Fruit fly (Drosophila melanogaster) whole organism, embryonic: ENCODE results near the gene cindr.

Source experiments
- Abd-B ChIP-seq: fragments of 200-800 bp; sonication (Bioruptor generic); optimal IDR thresholded peaks from 2 replicates; lab custom pipeline; 2018; ENCODE audit warnings: missing biosample characterization, mild to moderate bottlenecking, missing genetic modification characterization, moderate library complexity
- Aef1 ChIP-seq: fragments of 200-800 bp; sonication (Bioruptor generic); IDR thresholded peaks from 3 replicates; pipeline ENCODE4 v1.3.6; 2022; ENCODE audit warnings: missing biosample characterization, missing genetic modification characterization
- CG11456 ChIP-seq: fragments of 200-800 bp; sonication (Bioruptor generic); IDR thresholded peaks from 3 replicates; pipeline ENCODE4 v1.3.6; 2022; ENCODE audit warnings: missing biosample characterization, missing genetic modification characterization
- CG11504 ChIP-seq: fragments of 200-800 bp; sonication (Bioruptor generic); optimal IDR thresholded peaks from 3 replicates; lab custom pipeline; 2019; ENCODE audit warnings: missing biosample characterization, mild to moderate bottlenecking, missing genetic modification characterization, moderate library complexity
- CG11696 ChIP-seq: fragments of 200-800 bp; sonication (Bioruptor generic); IDR thresholded peaks from 2 replicates; pipeline ENCODE4 v1.3.6; 2022; ENCODE audit warnings: missing biosample characterization, missing genetic modification characterization
- CG12155 ChIP-seq: fragments of 200-800 bp; sonication (Bioruptor generic); optimal IDR thresholded peaks from 3 replicates; lab custom pipeline; 2016; ENCODE audit warnings: missing biosample characterization, missing genetic modification characterization
- CG12769 ChIP-seq: fragments of 200-800 bp; sonication (Bioruptor generic); optimal IDR thresholded peaks from 2 replicates; lab custom pipeline; 2019; ENCODE audit warnings: missing biosample characterization, mild to moderate bottlenecking, missing genetic modification characterization, moderate library complexity
- CG14014 ChIP-seq: fragments of 200-800 bp; sonication (Bioruptor generic); IDR thresholded peaks from 2 replicates; pipeline ENCODE4 v1.3.6; 2022; ENCODE audit warnings: missing biosample characterization, missing genetic modification characterization
- CG14441 ChIP-seq: fragments of 200-800 bp; sonication (Bioruptor generic); IDR thresholded peaks from 2 replicates; pipeline ENCODE4 v1.3.6; 2022; ENCODE audit warnings: missing biosample characterization, missing genetic modification characterization
- CG15269 ChIP-seq: fragments of 200-800 bp; sonication (Bioruptor generic); optimal IDR thresholded peaks from 2 replicates; lab custom pipeline; 2018; ENCODE audit warnings: missing biosample characterization, mild to moderate bottlenecking, missing genetic modification characterization, moderate library complexity
- CG1603 ChIP-seq: fragments of 200-800 bp; sonication (Bioruptor generic); optimal IDR thresholded peaks from 2 replicates; lab custom pipeline; 2019; ENCODE audit warnings: missing biosample characterization, mild to moderate bottlenecking, missing genetic modification characterization, moderate library complexity
- CG17568 ChIP-seq: fragments of 200-800 bp; sonication (Bioruptor generic); optimal IDR thresholded peaks from 2 replicates; lab custom pipeline; 2018; ENCODE audit warnings: missing biosample characterization, mild to moderate bottlenecking, missing genetic modification characterization, moderate library complexity
- CG2199 ChIP-seq: fragments of 200-800 bp; sonication (Bioruptor generic); IDR thresholded peaks from 3 replicates; pipeline ENCODE4 v1.3.6; 2022; ENCODE audit warnings: missing biosample characterization, missing genetic modification characterization
- CG2678 ChIP-seq: fragments of 200-800 bp; sonication (Bioruptor generic); optimal IDR thresholded peaks from 3 replicates; lab custom pipeline; 2019; ENCODE audit warnings: missing biosample characterization, mild to moderate bottlenecking, missing genetic modification characterization, moderate library complexity
- CG2712 ChIP-seq: fragments of 200-800 bp; optimal IDR thresholded peaks from 3 replicates; lab custom pipeline; 2019; ENCODE audit warnings: missing biosample characterization, mild to moderate bottlenecking, missing genetic modification characterization, moderate library complexity
- CG4617 ChIP-seq: fragments of 200-800 bp; sonication (Bioruptor generic); optimal IDR thresholded peaks from 3 replicates; lab custom pipeline; 2016; ENCODE audit warnings: missing biosample characterization, missing genetic modification characterization, borderline replicate concordance
- CG7372 ChIP-seq: fragments of 200-800 bp; sonication (Bioruptor generic); IDR thresholded peaks from 2 replicates; pipeline ENCODE4 v1.3.6; 2022; ENCODE audit warnings: missing biosample characterization, missing genetic modification characterization
- CG7839 ChIP-seq: fragments of 200-800 bp; sonication (Bioruptor generic); optimal IDR thresholded peaks from 3 replicates; lab custom pipeline; 2018; ENCODE audit warnings: missing biosample characterization, mild to moderate bottlenecking, missing genetic modification characterization, moderate library complexity
- CG9215 ChIP-seq: fragments of 200-800 bp; sonication (Bioruptor generic); IDR thresholded peaks from 2 replicates; pipeline ENCODE4 v1.3.6; 2022; ENCODE audit warnings: missing biosample characterization, missing genetic modification characterization
- CoRest ChIP-seq: fragments of 200-800 bp; sonication (Bioruptor generic); optimal IDR thresholded peaks from 3 replicates; lab custom pipeline; 2018; ENCODE audit warnings: missing biosample characterization, mild to moderate bottlenecking, missing genetic modification characterization, moderate library complexity
- Dek ChIP-seq: fragments of 200-800 bp; sonication (Bioruptor generic); optimal IDR thresholded peaks from 3 replicates; lab custom pipeline; 2019; ENCODE audit warnings: missing biosample characterization, mild to moderate bottlenecking, missing genetic modification characterization, moderate library complexity
- Hmr ChIP-seq: fragments of 200-800 bp; sonication (Bioruptor generic); optimal IDR thresholded peaks from 3 replicates; lab custom pipeline; 2017; ENCODE audit warnings: mild to moderate bottlenecking, missing biosample characterization, missing genetic modification reagents, missing genetic modification characterization
- Hr39 ChIP-seq: fragments of >200 bp; optimal IDR thresholded peaks from 2 replicates; lab custom pipeline; 2017
- Hr51 ChIP-seq, 2 experiments: fragments of 200-800 bp; sonication (Bioruptor generic); optimal IDR thresholded peaks; 2 replicates in 1 of 2; 3 replicates in 1 of 2; lab custom pipeline; 2016 to 2018; ENCODE audit warnings: missing biosample characterization in 2 of 2, missing genetic modification characterization in 2 of 2, mild to moderate bottlenecking in 1 of 2, moderate library complexity in 1 of 2
- Lpt ChIP-seq: fragments of >200 bp; optimal IDR thresholded peaks from 2 replicates; lab custom pipeline; 2018; ENCODE audit warnings: missing biosample characterization, missing genetic modification characterization
- Med ChIP-seq: fragments of 200-800 bp; sonication (Bioruptor generic); peaks from one replicate; lab custom pipeline; 2016; ENCODE audit warnings: missing biosample characterization, missing genetic modification characterization, mild to moderate bottlenecking, inconsistent platforms, moderate library complexity
- Neu2 ChIP-seq: fragments of 200-800 bp; sonication (Bioruptor generic); optimal IDR thresholded peaks from 3 replicates; lab custom pipeline; 2016; ENCODE audit warnings: missing biosample characterization, missing genetic modification characterization, borderline replicate concordance
- Oaz ChIP-seq: fragments of 200-800 bp; sonication (Bioruptor generic); IDR thresholded peaks from 2 replicates; pipeline ENCODE4 v1.3.6; 2022; ENCODE audit warnings: missing biosample characterization, missing genetic modification characterization
- Sin3A ChIP-seq: fragments of >200 bp; optimal IDR thresholded peaks from 2 replicates; lab custom pipeline; 2018
- Ssrp ChIP-seq: fragments of 200-800 bp; sonication (Bioruptor generic); optimal IDR thresholded peaks from 2 replicates; lab custom pipeline; 2018; ENCODE audit warnings: missing biosample characterization, mild to moderate bottlenecking, missing genetic modification characterization, moderate library complexity
- TFAM ChIP-seq: fragments of 200-800 bp; sonication (Bioruptor generic); optimal IDR thresholded peaks from 2 replicates; lab custom pipeline; 2017; ENCODE audit warnings: missing biosample characterization, missing genetic modification characterization, inconsistent platforms
- Xbp1 ChIP-seq: fragments of 200-800 bp; sonication (Bioruptor generic); optimal IDR thresholded peaks from 3 replicates; lab custom pipeline; 2016; ENCODE audit warnings: missing biosample characterization, mild to moderate bottlenecking, missing genetic modification characterization
- ase ChIP-seq: fragments of 200-800 bp; sonication (Bioruptor generic); IDR thresholded peaks from 3 replicates; pipeline ENCODE4 v1.3.6; 2022; ENCODE audit warnings: missing biosample characterization, missing genetic modification characterization
- bsh ChIP-seq, 2 experiments: fragments of 200-800 bp; sonication (Bioruptor generic); optimal IDR thresholded peaks; 2 replicates each; lab custom pipeline; 2017 to 2018; ENCODE audit warnings: mild to moderate bottlenecking in 2 of 2, missing biosample characterization in 2 of 2, missing genetic modification characterization in 2 of 2, moderate library complexity in 1 of 2
- cg ChIP-seq: fragments of 200-800 bp; sonication (Bioruptor generic); optimal IDR thresholded peaks from 3 replicates; lab custom pipeline; 2019; ENCODE audit warnings: missing biosample characterization, mild to moderate bottlenecking, missing genetic modification characterization, moderate library complexity
- dmrt11E ChIP-seq: fragments of 200-800 bp; sonication (Bioruptor generic); optimal IDR thresholded peaks from 3 replicates; lab custom pipeline; 2018; ENCODE audit warnings: missing biosample characterization, mild to moderate bottlenecking, missing genetic modification characterization, moderate library complexity
- dmrt99B ChIP-seq: fragments of 200-800 bp; sonication (Bioruptor generic); optimal IDR thresholded peaks from 2 replicates; lab custom pipeline; 2018; ENCODE audit warnings: missing biosample characterization, mild to moderate bottlenecking, missing genetic modification characterization, moderate library complexity
- emc ChIP-seq: fragments of 200-800 bp; sonication (Bioruptor generic); optimal IDR thresholded peaks from 2 replicates; lab custom pipeline; 2016; ENCODE audit warnings: missing biosample characterization, missing genetic modification characterization
- fd64A ChIP-seq: fragments of 200-800 bp; sonication (Bioruptor generic); optimal IDR thresholded peaks from 3 replicates; lab custom pipeline; 2018; ENCODE audit warnings: missing biosample characterization, mild to moderate bottlenecking, missing genetic modification characterization
- fru ChIP-seq: fragments of >200 bp; optimal IDR thresholded peaks from 2 replicates; lab custom pipeline; 2017
- ftz-f1 ChIP-seq: fragments of 200-800 bp; sonication (Bioruptor generic); optimal IDR thresholded peaks from 2 replicates; lab custom pipeline; 2016; ENCODE audit warnings: missing biosample characterization, missing genetic modification characterization
- gem ChIP-seq: fragments of 200-800 bp; sonication (Bioruptor generic); optimal IDR thresholded peaks from 2 replicates; lab custom pipeline; 2019; ENCODE audit warnings: missing biosample characterization, mild to moderate bottlenecking, missing genetic modification characterization, moderate library complexity
- gsb-n ChIP-seq: fragments of 200-800 bp; sonication (Bioruptor generic); optimal IDR thresholded peaks from 3 replicates; lab custom pipeline; 2018; ENCODE audit warnings: missing biosample characterization, mild to moderate bottlenecking, missing genetic modification characterization
- nerfin-1 ChIP-seq: fragments of 200-800 bp; sonication (Bioruptor generic); optimal IDR thresholded peaks from 3 replicates; lab custom pipeline; 2019; ENCODE audit warnings: missing biosample characterization, mild to moderate bottlenecking, missing genetic modification characterization, moderate library complexity
- oc ChIP-seq: fragments of 200-800 bp; sonication (Bioruptor generic); optimal IDR thresholded peaks from 2 replicates; lab custom pipeline; 2018; ENCODE audit warnings: missing biosample characterization, mild to moderate bottlenecking, missing genetic modification characterization, moderate library complexity
- pzg ChIP-seq: fragments of 200-800 bp; sonication (Bioruptor generic); optimal IDR thresholded peaks from 3 replicates; lab custom pipeline; 2018; ENCODE audit warnings: missing biosample characterization, mild to moderate bottlenecking, missing genetic modification characterization, moderate library complexity
- repo ChIP-seq: fragments of 200-800 bp; sonication (Bioruptor generic); optimal IDR thresholded peaks from 2 replicates; lab custom pipeline; 2016; ENCODE audit warnings: missing biosample characterization, missing genetic modification characterization
- sima ChIP-seq: fragments of 200-800 bp; sonication (Bioruptor generic); optimal IDR thresholded peaks from 2 replicates; lab custom pipeline; 2016; ENCODE audit warnings: missing biosample characterization, missing genetic modification characterization
- sob ChIP-seq: fragments of 200-800 bp; sonication (Bioruptor generic); IDR thresholded peaks from 2 replicates; pipeline ENCODE4 v1.3.6; 2022; ENCODE audit warnings: missing biosample characterization, missing genetic modification characterization
- tgo ChIP-seq: fragments of 200-800 bp; sonication (Bioruptor generic); IDR thresholded peaks from 3 replicates; pipeline ENCODE4 v1.3.6; 2022; ENCODE audit warnings: missing biosample characterization, missing genetic modification characterization

Gene cindr

DNA sequence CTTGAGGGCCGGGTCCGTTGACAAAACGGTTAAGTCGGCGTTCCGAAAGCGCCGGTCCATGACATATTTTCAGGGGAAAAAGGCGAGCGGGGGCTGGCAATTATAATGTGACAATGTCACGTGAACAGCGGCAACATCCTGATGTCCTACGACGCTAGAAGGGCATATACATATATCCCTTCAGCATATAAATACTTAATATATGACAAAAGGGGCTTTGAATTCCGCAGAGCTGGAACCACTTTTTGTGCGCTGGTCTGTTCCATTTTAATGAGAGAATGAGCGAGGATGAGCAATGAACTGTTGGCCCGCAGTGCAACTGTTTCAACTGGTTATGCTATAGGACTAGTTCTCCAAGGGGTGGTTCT, 52.1 kb downstream of the cindr start (continued):
- no peak for TF ChIP-seq dmrt99B
- TF ChIP-seq repo (GFP tag; lab: Kevin White, UChicago) = no peak
- TF ChIP-seq Abd-B (GFP tag; lab: Kevin White, UChicago) = no peak
- TF ChIP-seq CG4617 (GFP tag; lab: Kevin White, UChicago) = no peak
- TF ChIP-seq CG2199 = no peak
- TF ChIP-seq Hmr (GFP tag; lab: Kevin White, UChicago) = no peak
- no peak for TF ChIP-seq CG11696
- peak; percentile 74 for TF ChIP-seq nerfin-1 (tag; lab: Kevin White, UChicago)

DNA sequence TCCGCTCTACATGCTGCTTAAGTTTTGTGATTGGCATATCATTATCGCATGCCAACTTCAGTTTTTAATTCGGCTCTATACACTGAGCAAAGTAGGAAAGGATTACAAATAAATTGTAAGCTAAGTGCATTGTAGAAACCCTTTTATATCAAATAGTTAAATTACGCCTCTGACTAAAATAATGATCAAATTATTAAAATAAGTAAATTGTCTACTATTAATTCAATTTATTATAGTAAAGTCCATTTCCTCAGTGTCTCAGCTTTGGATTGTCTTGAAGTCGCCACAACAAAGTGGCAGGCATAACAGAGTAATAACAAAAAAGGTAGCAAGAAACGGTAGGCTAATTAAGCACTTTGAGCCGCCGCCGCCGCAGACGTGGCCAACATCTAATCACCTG, 54.1 kb downstream of the cindr start:
- TF ChIP-seq Sin3A (lab: Kevin White, UChicago) (no peak), ftz-f1 (no peak), bsh (GFP tag; optimal IDR thresholded peaks at IDR 0.05; lab: Kevin White, UChicago) (peak in 1 of 2 experiments; percentile 6), sob (GFP tag; lab: Robert Waterston, UW) (peak; percentile 35; the same call in 1 of the 2 replicates), Lpt (GFP tag; lab: Kevin White, UChicago) (no peak), tgo (GFP tag; lab: Robert Waterston, UW) (peak; percentile 36; the same call in 1 of the 3 replicates), CG11504 (peak; percentile 20), TFAM (GFP tag; lab: Kevin White, UChicago) (no peak), Neu2 (no peak), oc (peak; percentile 2), pzg (GFP tag; lab: Kevin White, UChicago) (no peak), dmrt11E (peak; percentile 46), Med (GFP tag; lab: Kevin White, UChicago) (peak; percentile 35), CG14441 (GFP tag; lab: Robert Waterston, UW) (peak; percentile 9; the same call in 1 of the 2 replicates), CG11456 (GFP tag; lab: Robert Waterston, UW) (0 out of 3 replicates have a peak, but pooled peaks have one; percentile 20), CG1603 (tag; lab: Kevin White, UChicago) (peak; percentile 6), CG12769 (tag; lab: Kevin White, UChicago) (peak; percentile 2), CG7839 (tag; lab: Kevin White, UChicago) (peak; percentile 37), emc (GFP tag; lab: Kevin White, UChicago) (no peak), CG12155 (GFP tag; lab: Kevin White, UChicago) (no peak), Hr51 (GFP tag; optimal IDR thresholded peaks at IDR 0.05; lab: Kevin White, UChicago) (peak in 1 of 2 experiments; percentile 24), cg (GFP tag; lab: Kevin White, UChicago) (no peak), CG2678 (tag; lab: Kevin White, UChicago) (peak; percentile 25), Xbp1 (GFP tag; lab: Kevin White, UChicago) (peak; percentile 12), CG15269 (tag; lab: Kevin White, UChicago) (peak; percentile 44), ase (no peak), fd64A (GFP tag; lab: Kevin White, UChicago) (no peak), Dek (tag; lab: Kevin White, UChicago) (peak; percentile 3), gsb-n (no peak), Oaz (GFP tag; lab: Robert Waterston, UW) (no peak), CG14014 (peak; percentile 30; the same call in 1 of the 2 replicates), CG7372 (GFP tag; lab: Robert Waterston, UW) (no peak), Ssrp (tag; lab: Kevin White, UChicago) (no peak), Hr39 (lab: Kevin White, UChicago) (no peak), fru (lab: Kevin White, UChicago) (no peak), sima (GFP tag; lab: Kevin White, UChicago) (no peak), CG17568 (no peak), CG9215 (GFP tag; lab: Robert Waterston, UW) (0 out of 2 replicates have a peak, but pooled peaks have one; percentile 11), dmrt99B (no peak), CG2712 (tag; lab: Kevin White, UChicago) (peak; percentile 9), CoRest (tag; lab: Kevin White, UChicago) (peak; percentile 23), gem (tag; lab: Kevin White, UChicago) (peak; percentile 46), Aef1 (GFP tag; lab: Robert Waterston, UW) (0 out of 3 replicates have a peak, but pooled peaks have one; percentile 10)
